Fruit fly (Drosophila melanogaster) whole organism, embryonic: ENCODE results near the gene CG45307.

ENCODE experiments used
- Adf1 ChIP-seq: fragments of 200-800 bp; sonication (Bioruptor generic); IDR thresholded peaks from 2 replicates; pipeline ENCODE4 v1.3.6; 2022; ENCODE audit warnings: missing biosample characterization, missing genetic modification characterization
- Awh ChIP-seq: fragments of 200-800 bp; sonication (Bioruptor generic); IDR thresholded peaks from 2 replicates; pipeline ENCODE4, ENCODE4 v1.3.6; 2022; ENCODE audit warnings: missing biosample characterization, missing genetic modification characterization
- CG10462 ChIP-seq: fragments of 200-800 bp; sonication (Bioruptor generic); optimal IDR thresholded peaks from 2 replicates; lab custom pipeline; 2016; ENCODE audit warnings: missing biosample characterization, missing genetic modification characterization
- CG10979 ChIP-seq: fragments of 200-800 bp; sonication (Bioruptor generic); optimal IDR thresholded peaks from 2 replicates; lab custom pipeline; 2018; ENCODE audit warnings: missing biosample characterization, mild to moderate bottlenecking, missing genetic modification characterization, moderate library complexity
- CG11723 ChIP-seq: fragments of 200-800 bp; sonication (Bioruptor generic); optimal IDR thresholded peaks from 2 replicates; lab custom pipeline; 2017; ENCODE audit warnings: missing biosample characterization, mild to moderate bottlenecking, missing genetic modification characterization
- CG12299 ChIP-seq: fragments of 200-800 bp; sonication (Bioruptor generic); optimal IDR thresholded peaks from 2 replicates; lab custom pipeline; 2018; ENCODE audit warnings: missing biosample characterization, mild to moderate bottlenecking, missing genetic modification characterization
- CG14965 ChIP-seq: fragments of 200-800 bp; sonication (Bioruptor generic); optimal IDR thresholded peaks from 2 replicates; lab custom pipeline; 2016; ENCODE audit warnings: missing biosample characterization, missing genetic modification characterization, borderline replicate concordance
- CG15269 ChIP-seq: fragments of 200-800 bp; sonication (Bioruptor generic); optimal IDR thresholded peaks from 2 replicates; lab custom pipeline; 2018; ENCODE audit warnings: missing biosample characterization, mild to moderate bottlenecking, missing genetic modification characterization, moderate library complexity
- CG15601 ChIP-seq: fragments of 200-800 bp; sonication (Bioruptor generic); optimal IDR thresholded peaks from 3 replicates; lab custom pipeline; 2019; ENCODE audit warnings: missing biosample characterization, mild to moderate bottlenecking, missing genetic modification characterization, moderate library complexity
- CG15696 ChIP-seq: fragments of 200-800 bp; sonication (Bioruptor generic); optimal IDR thresholded peaks from 2 replicates; lab custom pipeline; 2019; ENCODE audit warnings: missing biosample characterization, mild to moderate bottlenecking, missing genetic modification characterization, moderate library complexity
- CG1603 ChIP-seq: fragments of 200-800 bp; sonication (Bioruptor generic); optimal IDR thresholded peaks from 2 replicates; lab custom pipeline; 2019; ENCODE audit warnings: missing biosample characterization, mild to moderate bottlenecking, missing genetic modification characterization, moderate library complexity
- CG17568 ChIP-seq: fragments of 200-800 bp; sonication (Bioruptor generic); optimal IDR thresholded peaks from 2 replicates; lab custom pipeline; 2018; ENCODE audit warnings: missing biosample characterization, mild to moderate bottlenecking, missing genetic modification characterization, moderate library complexity
- CG2199 ChIP-seq: fragments of 200-800 bp; sonication (Bioruptor generic); IDR thresholded peaks from 3 replicates; pipeline ENCODE4 v1.3.6; 2022; ENCODE audit warnings: missing biosample characterization, missing genetic modification characterization
- CG30403 ChIP-seq: fragments of 200-800 bp; sonication (Bioruptor generic); optimal IDR thresholded peaks from 3 replicates; lab custom pipeline; 2016; ENCODE audit warnings: missing biosample characterization, missing genetic modification characterization
- CG31441 ChIP-seq: fragments of 200-800 bp; sonication (Bioruptor generic); IDR thresholded peaks from 2 replicates; pipeline ENCODE4 v1.3.6; 2022; ENCODE audit warnings: missing biosample characterization, missing genetic modification characterization
- CG32767 ChIP-seq: fragments of 200-800 bp; sonication (Bioruptor generic); IDR thresholded peaks from 2 replicates; pipeline ENCODE4 v1.3.6; 2022; ENCODE audit warnings: missing biosample characterization, missing genetic modification characterization
- CG3847 ChIP-seq: fragments of 200-800 bp; sonication (Bioruptor generic); IDR thresholded peaks from 2 replicates; pipeline ENCODE4 v1.3.6; 2022; ENCODE audit warnings: missing biosample characterization, missing genetic modification characterization
- CG6813 ChIP-seq: fragments of 200-800 bp; sonication (Bioruptor generic); optimal IDR thresholded peaks from 2 replicates; lab custom pipeline; 2017; ENCODE audit warnings: missing biosample characterization, missing genetic modification characterization, mild to moderate bottlenecking, moderate library complexity, missing genetic modification reagents
- CG7357 ChIP-seq: fragments of 200-800 bp; sonication (Bioruptor generic); IDR thresholded peaks from 3 replicates; pipeline ENCODE4 v1.3.6; 2022; ENCODE audit warnings: missing biosample characterization, missing genetic modification characterization
- CG8359 ChIP-seq: fragments of 200-800 bp; sonication (Bioruptor generic); optimal IDR thresholded peaks from 2 replicates; lab custom pipeline; 2017; ENCODE audit warnings: missing biosample characterization, mild to moderate bottlenecking, missing genetic modification characterization, borderline replicate concordance
- CoRest ChIP-seq: fragments of 200-800 bp; sonication (Bioruptor generic); optimal IDR thresholded peaks from 3 replicates; lab custom pipeline; 2018; ENCODE audit warnings: missing biosample characterization, mild to moderate bottlenecking, missing genetic modification characterization, moderate library complexity
- Deaf1 ChIP-seq: fragments of 200-800 bp; optimal IDR thresholded peaks from 3 replicates; lab custom pipeline; 2019; ENCODE audit warnings: missing biosample characterization, mild to moderate bottlenecking, missing genetic modification characterization, moderate library complexity
- ERR ChIP-seq: fragments of 200-800 bp; sonication (Bioruptor generic); optimal IDR thresholded peaks from 2 replicates; lab custom pipeline; 2016; ENCODE audit warnings: missing biosample characterization, missing genetic modification characterization
- Ets97D ChIP-seq: fragments of 200-800 bp; sonication (Bioruptor generic); optimal IDR thresholded peaks from 3 replicates; lab custom pipeline; 2016; ENCODE audit warnings: missing biosample characterization, missing genetic modification characterization
- Hey ChIP-seq: fragments of 200-800 bp; sonication (Bioruptor generic); optimal IDR thresholded peaks from 3 replicates; lab custom pipeline; 2018; ENCODE audit warnings: missing biosample characterization, mild to moderate bottlenecking, missing genetic modification characterization
- HmgD ChIP-seq: fragments of 200-800 bp; sonication (Bioruptor generic); optimal IDR thresholded peaks from 3 replicates; lab custom pipeline; 2016; ENCODE audit warnings: missing biosample characterization, missing genetic modification characterization
- Meics ChIP-seq: fragments of 200-800 bp; sonication (Bioruptor generic); optimal IDR thresholded peaks from 2 replicates; lab custom pipeline; 2017; ENCODE audit warnings: missing biosample characterization, mild to moderate bottlenecking, missing genetic modification characterization
- NC2β ChIP-seq: fragments of 200-800 bp; sonication (Bioruptor generic); optimal IDR thresholded peaks from 2 replicates; lab custom pipeline; 2016; ENCODE audit warnings: missing biosample characterization, missing genetic modification characterization
- Sox100B ChIP-seq: fragments of 200-800 bp; sonication (Bioruptor generic); optimal IDR thresholded peaks from 3 replicates; lab custom pipeline; 2018; ENCODE audit warnings: missing biosample characterization, mild to moderate bottlenecking, missing genetic modification characterization
- Sry-δ ChIP-seq: fragments of 200-800 bp; sonication (Bioruptor generic); optimal IDR thresholded peaks from 2 replicates; lab custom pipeline; 2016; ENCODE audit warnings: missing biosample characterization, missing genetic modification characterization
- TFAM ChIP-seq: fragments of 200-800 bp; sonication (Bioruptor generic); optimal IDR thresholded peaks from 2 replicates; lab custom pipeline; 2017; ENCODE audit warnings: missing biosample characterization, missing genetic modification characterization, inconsistent platforms
- YL-1 ChIP-seq: fragments of 200-800 bp; sonication (Bioruptor generic); optimal IDR thresholded peaks from 3 replicates; lab custom pipeline; 2017; ENCODE audit warnings: missing biosample characterization, mild to moderate bottlenecking, missing genetic modification characterization
- aop ChIP-seq: fragments of 200-800 bp; sonication (Bioruptor generic); IDR thresholded peaks from 2 replicates; pipeline ENCODE4 v1.3.6; 2022; ENCODE audit warnings: missing biosample characterization, missing genetic modification characterization
- cad ChIP-seq: fragments of >200 bp; optimal IDR thresholded peaks from 2 replicates; lab custom pipeline; 2017; ENCODE audit warnings: missing biosample characterization, missing genetic modification characterization
- chinmo ChIP-seq: fragments of 200-800 bp; sonication (Bioruptor generic); IDR thresholded peaks from 4 replicates; pipeline ENCODE4 v1.3.6; 2022; ENCODE audit warnings: missing biosample characterization, missing genetic modification characterization; ENCODE audit not compliant: partially characterized antibody
- ci ChIP-seq: fragments of 200-800 bp; sonication (Bioruptor generic); IDR thresholded peaks from 3 replicates; pipeline ENCODE4 v1.3.6; 2022; ENCODE audit warnings: missing biosample characterization, missing genetic modification characterization
- dimm ChIP-seq: fragments of 200-800 bp; sonication (Bioruptor generic); IDR thresholded peaks from 2 replicates; pipeline ENCODE4 v1.3.6; 2022; ENCODE audit warnings: missing biosample characterization, missing genetic modification characterization
- eve ChIP-seq, 2 experiments: fragments of >200 bp; optimal IDR thresholded peaks; 2 replicates each; lab custom pipeline; 2017; ENCODE audit warnings: missing biosample characterization in 2 of 2, missing genetic modification characterization in 2 of 2
- exex ChIP-seq: fragments of 200-800 bp; sonication (Bioruptor generic); optimal IDR thresholded peaks from 4 replicates; lab custom pipeline; 2018; ENCODE audit warnings: missing biosample characterization, mild to moderate bottlenecking, missing genetic modification characterization, moderate library complexity
- ftz-f1 ChIP-seq: fragments of 200-800 bp; sonication (Bioruptor generic); optimal IDR thresholded peaks from 2 replicates; lab custom pipeline; 2016; ENCODE audit warnings: missing biosample characterization, missing genetic modification characterization
- gt ChIP-seq: fragments of 200-800 bp; sonication (Bioruptor generic); IDR thresholded peaks from 2 replicates; pipeline ENCODE4 v1.3.6; 2022; ENCODE audit warnings: missing biosample characterization, missing genetic modification characterization
- h ChIP-seq: fragments of >200 bp; optimal IDR thresholded peaks from 2 replicates; lab custom pipeline; 2017
- insv ChIP-seq, 2 experiments: fragments of 200-800 bp; sonication (Bioruptor generic); optimal IDR thresholded peaks; 3 replicates each; lab custom pipeline; 2016 to 2018; ENCODE audit warnings: missing biosample characterization in 2 of 2, missing genetic modification characterization in 2 of 2
- jigr1 ChIP-seq: fragments of 200-800 bp; sonication (Bioruptor generic); IDR thresholded peaks from 3 replicates; pipeline ENCODE4 v1.3.6; 2022; ENCODE audit warnings: missing biosample characterization, missing genetic modification characterization
- knrl ChIP-seq: fragments of 200-800 bp; sonication (Bioruptor generic); IDR thresholded peaks from 3 replicates; pipeline ENCODE4 v1.3.6; 2022; ENCODE audit warnings: missing biosample characterization, missing genetic modification characterization; ENCODE audit not compliant: partially characterized antibody
- lbe ChIP-seq: fragments of 200-800 bp; sonication (Bioruptor generic); optimal IDR thresholded peaks from 2 replicates; lab custom pipeline; 2016; ENCODE audit warnings: missing biosample characterization, mild to moderate bottlenecking, missing genetic modification characterization
- mld ChIP-seq: fragments of 200-800 bp; sonication (Bioruptor generic); IDR thresholded peaks from 3 replicates; pipeline ENCODE4 v1.3.6; 2022; ENCODE audit warnings: missing biosample characterization, missing genetic modification characterization; ENCODE audit not compliant: partially characterized antibody
- nau ChIP-seq: fragments of 200-800 bp; sonication (Bioruptor generic); optimal IDR thresholded peaks from 3 replicates; lab custom pipeline; 2017; ENCODE audit warnings: missing biosample characterization, mild to moderate bottlenecking, missing genetic modification characterization, missing genetic modification reagents
- sens ChIP-seq: fragments of 200-800 bp; sonication (Bioruptor generic); peaks from one replicate; lab custom pipeline; 2016; ENCODE audit warnings: missing biosample characterization, missing genetic modification characterization
- shn ChIP-seq: fragments of 200-800 bp; sonication (Bioruptor generic); optimal IDR thresholded peaks from 3 replicates; lab custom pipeline; 2016; ENCODE audit warnings: missing biosample characterization, missing genetic modification characterization
- so ChIP-seq: fragments of 200-800 bp; sonication (Bioruptor generic); IDR thresholded peaks from 3 replicates; pipeline ENCODE4 v1.3.6; 2022; ENCODE audit warnings: missing biosample characterization, missing genetic modification characterization
- zfh1 ChIP-seq: fragments of 200-800 bp; sonication (Bioruptor generic); IDR thresholded peaks from 3 replicates; pipeline ENCODE4 v1.3.6; 2022; ENCODE audit warnings: missing biosample characterization, missing genetic modification characterization

CG45307 gene

dm6 chr2L:8738253-8738665, 13.7 kb downstream of the CG45307 start (continued):
- TF ChIP-seq jigr1 (GFP tag; lab: Robert Waterston, UW) (no peak), dimm (no peak), gt (GFP tag; lab: Robert Waterston, UW) (no peak), Ets97D (GFP tag; lab: Kevin White, UChicago) (no peak), mld (GFP tag; lab: Robert Waterston, UW) (no peak), exex (peak; percentile 94), CoRest (tag; lab: Kevin White, UChicago) (peak; percentile 21), CG32767 (GFP tag; lab: Robert Waterston, UW) (no peak), HmgD (GFP tag; lab: Kevin White, UChicago) (no peak), CG31441 (GFP tag; lab: Robert Waterston, UW) (peak; percentile 20; the same call in 1 of the 2 replicates), CG15696 (tag; lab: Kevin White, UChicago) (no peak), aop (GFP tag; lab: Robert Waterston, UW) (no peak), h (no peak), chinmo (GFP tag; lab: Robert Waterston, UW) (0 out of 4 replicates have a peak, but pooled peaks have one; percentile 33), knrl (no peak), Hey (tag; lab: Kevin White, UChicago) (peak; percentile 24), insv (GFP tag; optimal IDR thresholded peaks at IDR 0.05; lab: Kevin White, UChicago) (no peak), Awh (GFP tag; lab: Robert Waterston, UW) (peak; percentile 58), CG14965 (GFP tag; lab: Kevin White, UChicago) (no peak), ftz-f1 (GFP tag; lab: Kevin White, UChicago) (peak; percentile 21), Sox100B (GFP tag; lab: Kevin White, UChicago) (no peak), CG17568 (no peak), CG11723 (no peak), Deaf1 (tag; lab: Kevin White, UChicago) (no peak), CG12299 (tag; lab: Kevin White, UChicago) (no peak), CG10979 (tag; lab: Kevin White, UChicago) (peak; percentile 2), CG3847 (peak; percentile 43), sens (GFP tag; lab: Kevin White, UChicago) (peak; percentile 69), shn (GFP tag; lab: Kevin White, UChicago) (peak; percentile 40), Meics (GFP tag; lab: Kevin White, UChicago) (peak; percentile 52), CG8359 (no peak), zfh1 (0 out of 3 replicates have a peak, but pooled peaks have one; percentile 18), so (GFP tag; lab: Robert Waterston, UW) (no peak), CG2199 (GFP tag; lab: Robert Waterston, UW) (no peak), CG1603 (peak; percentile 45), Sry-δ (GFP tag; lab: Kevin White, UChicago) (no peak), CG6813 (GFP tag; lab: Kevin White, UChicago) (peak; percentile 15), ERR (GFP tag; lab: Kevin White, UChicago) (no peak), nau (GFP tag; lab: Kevin White, UChicago) (peak; percentile 50), CG30403 (GFP tag; lab: Kevin White, UChicago) (peak; percentile 38), YL-1 (GFP tag; lab: Kevin White, UChicago) (no peak), CG7357 (GFP tag; lab: Robert Waterston, UW) (0 out of 3 replicates have a peak, but pooled peaks have one; percentile 26), ci (GFP tag; lab: Robert Waterston, UW) (peak; percentile 80), CG15601 (peak; percentile 11), Adf1 (GFP tag; lab: Robert Waterston, UW) (peak; percentile 51; the same call in 1 of the 2 replicates), CG15269 (tag; lab: Kevin White, UChicago) (peak; percentile 39), eve (GFP tag; optimal IDR thresholded peaks at IDR 0.05; lab: Kevin White, UChicago) (no peak), TFAM (GFP tag; lab: Kevin White, UChicago) (no peak), CG10462 (GFP tag; lab: Kevin White, UChicago) (no peak), cad (GFP tag; lab: Kevin White, UChicago) (no peak), NC2β (GFP tag; lab: Kevin White, UChicago) (no peak), lbe (GFP tag; lab: Kevin White, UChicago) (peak; percentile 16)
